Worm (Caenorhabditis elegans) whole organism, L4 larva: Measurements from ENCODE around the gene VZK822L.2.

Experiments used
- T20F7.1 ChIP-seq: fragments of 200-800 bp; sonication (Bioruptor generic); optimal IDR thresholded peaks from 2 replicates; lab custom pipeline; 2018; ENCODE audit warnings: mild to moderate bottlenecking, missing genetic modification characterization, missing compliant biosample characterization
- Y105C5A.15 ChIP-seq: fragments of 200-800 bp; sonication (Bioruptor generic); IDR thresholded peaks from 2 replicates; pipeline ENCODE4 v1.3.6; 2022; ENCODE audit warnings: missing genetic modification characterization, missing compliant biosample characterization
- Y75B8A.6 ChIP-seq: fragments of 200-800 bp; sonication (Bioruptor generic); IDR thresholded peaks from 2 replicates; pipeline ENCODE4 v1.3.6; 2022; ENCODE audit warnings: missing genetic modification reagents, missing genetic modification characterization, missing compliant biosample characterization
- ZK546.5 ChIP-seq, 2 experiments: sonication (generic microtip); optimal IDR thresholded peaks; 2 replicates each; lab custom pipeline; 2017; ENCODE audit warnings: missing biosample characterization in 2 of 2, missing genetic modification characterization in 2 of 2
- aha-1 ChIP-seq: fragments of 150-350 bp; peaks from one replicate; lab custom pipeline; 2014; ENCODE audit warnings: missing biosample characterization, missing genetic modification characterization
- attf-4 ChIP-seq: sonication (generic microtip); optimal IDR thresholded peaks from 3 replicates; lab custom pipeline; 2017; ENCODE audit warnings: missing biosample characterization, missing genetic modification characterization
- ceh-20 ChIP-seq: fragments of 200-800 bp; sonication (Bioruptor generic); IDR thresholded peaks from 2 replicates; pipeline ENCODE4 v1.3.6; 2022; ENCODE audit warnings: missing genetic modification reagents, missing genetic modification characterization, missing compliant biosample characterization
- ceh-28 ChIP-seq: fragments of 150-350 bp; optimal IDR thresholded peaks from 2 replicates; lab custom pipeline; 2014; ENCODE audit warnings: missing biosample characterization, missing genetic modification reagents, missing genetic modification characterization
- daf-16 ChIP-seq, 3 experiments: sonication (generic microtip); optimal IDR thresholded peaks; 2 replicates each; lab custom pipeline; 2016 to 2017; ENCODE audit warnings: missing genetic modification characterization in 3 of 3, missing genetic modification reagents in 3 of 3, mild to moderate bottlenecking in 2 of 3, missing compliant biosample characterization in 2 of 3, missing biosample characterization in 1 of 3, moderate library complexity in 1 of 3
- daf-19 ChIP-seq: fragments of 200-800 bp; sonication (Bioruptor generic); conservative IDR thresholded peaks from 2 replicates; pipeline ENCODE4 v1.3.6; 2022; ENCODE audit warnings: missing genetic modification characterization, missing compliant biosample characterization
- daf-8 ChIP-seq: fragments of 200-800 bp; sonication (Bioruptor generic); IDR thresholded peaks from 2 replicates; pipeline ENCODE4 v1.3.6; 2022; ENCODE audit warnings: missing genetic modification characterization, missing compliant biosample characterization
- dmd-6 ChIP-seq: fragments of 200-800 bp; sonication (Bioruptor generic); IDR thresholded peaks from 2 replicates; pipeline ENCODE4 v1.3.6; 2022; ENCODE audit warnings: missing genetic modification reagents, missing genetic modification characterization, missing compliant biosample characterization
- dpl-1 ChIP-seq: fragments of 150-350 bp; optimal IDR thresholded peaks from 2 replicates; lab custom pipeline; 2014; ENCODE audit warnings: missing biosample characterization, missing genetic modification reagents, missing genetic modification characterization
- duxl-1 ChIP-seq: sonication (generic microtip); optimal IDR thresholded peaks from 2 replicates; lab custom pipeline; 2016; ENCODE audit warnings: mild to moderate bottlenecking, missing genetic modification characterization, moderate library complexity, missing compliant biosample characterization; ENCODE audit not compliant: poor library complexity
- dve-1 ChIP-seq: sonication (generic microtip); optimal IDR thresholded peaks from 2 replicates; lab custom pipeline; 2017; ENCODE audit warnings: antibody characterized with exemption, mild to moderate bottlenecking, missing genetic modification characterization, missing compliant biosample characterization; ENCODE audit not compliant: insufficient read depth
- hlh-11 ChIP-seq: fragments of 200-800 bp; sonication (Bioruptor generic); optimal IDR thresholded peaks from 2 replicates; lab custom pipeline; 2018; ENCODE audit warnings: mild to moderate bottlenecking, missing genetic modification characterization, missing compliant biosample characterization
- hlh-30 ChIP-seq: sonication (generic microtip); optimal IDR thresholded peaks from 2 replicates; lab custom pipeline; 2017; ENCODE audit warnings: antibody characterized with exemption, mild to moderate bottlenecking, missing genetic modification characterization, missing compliant biosample characterization; ENCODE audit not compliant: insufficient read depth
- hmg-1.1 ChIP-seq: fragments of 200-800 bp; sonication (Bioruptor generic); IDR thresholded peaks from 2 replicates; pipeline ENCODE4 v1.3.6; 2022; ENCODE audit warnings: missing genetic modification reagents, missing genetic modification characterization, missing compliant biosample characterization
- lin-1 ChIP-seq: fragments of 200-800 bp; sonication (Bioruptor generic); IDR thresholded peaks from 2 replicates; pipeline ENCODE4 v1.3.6; 2022; ENCODE audit warnings: missing genetic modification reagents, missing genetic modification characterization, missing compliant biosample characterization
- lin-13 ChIP-seq: fragments of 150-350 bp; optimal IDR thresholded peaks from 2 replicates; lab custom pipeline; 2014; ENCODE audit warnings: missing biosample characterization, missing genetic modification reagents, missing genetic modification characterization
- lin-29 ChIP-seq: fragments of 200-800 bp; sonication (Bioruptor generic); IDR thresholded peaks from 2 replicates; pipeline ENCODE4 v1.3.6; 2022; ENCODE audit warnings: missing genetic modification reagents, missing genetic modification characterization, missing compliant biosample characterization
- lin-38 ChIP-seq: fragments of 200-800 bp; sonication (Bioruptor generic); IDR thresholded peaks from 2 replicates; pipeline ENCODE4 v1.3.6; 2022; ENCODE audit warnings: missing genetic modification reagents, missing genetic modification characterization, missing compliant biosample characterization
- lin-39 ChIP-seq: fragments of 150-350 bp; optimal IDR thresholded peaks from 2 replicates; lab custom pipeline; 2014; ENCODE audit warnings: missing biosample characterization, missing genetic modification reagents, missing genetic modification characterization
- lir-3 ChIP-seq: sonication (generic microtip); optimal IDR thresholded peaks from 2 replicates; lab custom pipeline; 2016; ENCODE audit warnings: mild to moderate bottlenecking, missing genetic modification characterization, missing compliant biosample characterization
- lsy-2 ChIP-seq, 2 experiments: fragments of 150-350 bp in 1 of 2; sonication (generic microtip) in 1 of 2; optimal IDR thresholded peaks; 2 replicates each; lab custom pipeline; 2014 to 2017; ENCODE audit warnings: missing biosample characterization in 2 of 2, missing genetic modification characterization in 2 of 2
- mdl-1 ChIP-seq, 2 experiments: fragments of 150-350 bp in 1 of 2; sonication (generic microtip) in 1 of 2; optimal IDR thresholded peaks; 2 replicates each; lab custom pipeline; 2014 to 2017; ENCODE audit warnings: missing biosample characterization in 2 of 2, missing genetic modification characterization in 2 of 2
- mdt-29 ChIP-seq: fragments of 200-800 bp; sonication (Bioruptor generic); IDR thresholded peaks from 2 replicates; pipeline ENCODE4 v1.3.6; 2022; ENCODE audit warnings: missing genetic modification reagents, missing genetic modification characterization, missing compliant biosample characterization
- mep-1 ChIP-seq: fragments of 150-350 bp; sonication (generic microtip); optimal IDR thresholded peaks from 3 replicates; lab custom pipeline; 2014; ENCODE audit warnings: missing biosample characterization, missing genetic modification characterization
- mes-2 ChIP-seq: sonication (generic microtip); optimal IDR thresholded peaks from 2 replicates; lab custom pipeline; 2016; ENCODE audit warnings: missing genotype, mild to moderate bottlenecking, missing genetic modification characterization, missing compliant biosample characterization; ENCODE audit not compliant: poor library complexity, severe bottlenecking
- nhr-102 ChIP-seq: sonication (generic microtip); optimal IDR thresholded peaks from 2 replicates; lab custom pipeline; 2016; ENCODE audit warnings: mild to moderate bottlenecking, missing genetic modification characterization, moderate library complexity, missing compliant biosample characterization
- nhr-111 ChIP-seq: fragments of 200-800 bp; sonication (Bioruptor generic); optimal IDR thresholded peaks from 2 replicates; lab custom pipeline; 2018; ENCODE audit warnings: mild to moderate bottlenecking, missing genetic modification characterization, missing compliant biosample characterization
- nhr-28 ChIP-seq: fragments of 150-350 bp; optimal IDR thresholded peaks from 2 replicates; lab custom pipeline; 2014; ENCODE audit warnings: missing biosample characterization, missing genetic modification characterization
- nhr-41 ChIP-seq: fragments of 200-800 bp; sonication (Bioruptor generic); IDR thresholded peaks from 2 replicates; pipeline ENCODE4 v1.3.6; 2022; ENCODE audit warnings: missing genetic modification reagents, missing genetic modification characterization, missing compliant biosample characterization
- nhr-6 ChIP-seq: fragments of 150-350 bp; optimal IDR thresholded peaks from 2 replicates; lab custom pipeline; 2014; ENCODE audit warnings: missing biosample characterization, missing genetic modification characterization
- nhr-76 ChIP-seq: fragments of 150-350 bp; optimal IDR thresholded peaks from 2 replicates; lab custom pipeline; 2014; ENCODE audit warnings: missing biosample characterization, missing genetic modification characterization
- nhr-77 ChIP-seq: fragments of 150-350 bp; optimal IDR thresholded peaks from 2 replicates; lab custom pipeline; 2014; ENCODE audit warnings: missing biosample characterization, missing genetic modification characterization
- php-3 ChIP-seq: fragments of 200-800 bp; sonication (Bioruptor generic); IDR thresholded peaks from 2 replicates; pipeline ENCODE4 v1.3.6; 2022; ENCODE audit warnings: missing genetic modification reagents, missing genetic modification characterization, missing compliant biosample characterization
- pqm-1 ChIP-seq: sonication (generic microtip); optimal IDR thresholded peaks from 2 replicates; lab custom pipeline; 2017; ENCODE audit warnings: missing biosample characterization, missing genetic modification characterization
- sdz-12 ChIP-seq: fragments of 200-800 bp; sonication (Bioruptor generic); optimal IDR thresholded peaks from 2 replicates; lab custom pipeline; 2018; ENCODE audit warnings: mild to moderate bottlenecking, missing genetic modification characterization, missing compliant biosample characterization
- snpc-1.2 ChIP-seq: fragments of 200-800 bp; sonication (Bioruptor generic); IDR thresholded peaks from 2 replicates; pipeline ENCODE4 v1.3.6; 2022; ENCODE audit warnings: missing genetic modification reagents, missing genetic modification characterization, missing compliant biosample characterization
- spr-1 ChIP-seq: sonication (generic microtip); optimal IDR thresholded peaks from 2 replicates; lab custom pipeline; 2016; ENCODE audit warnings: mild to moderate bottlenecking, missing genetic modification characterization, missing compliant biosample characterization
- spr-3 ChIP-seq: fragments of 200-800 bp; sonication (Bioruptor generic); optimal IDR thresholded peaks from 2 replicates; lab custom pipeline; 2018; ENCODE audit warnings: mild to moderate bottlenecking, missing genetic modification characterization, missing compliant biosample characterization
- vab-7 ChIP-seq: fragments of 200-800 bp; sonication (Bioruptor generic); IDR thresholded peaks from 2 replicates; pipeline ENCODE4 v1.3.6; 2022; ENCODE audit warnings: missing genetic modification reagents, missing genetic modification characterization, missing compliant biosample characterization
- zfp-2 ChIP-seq: sonication (generic microtip); optimal IDR thresholded peaks from 2 replicates; lab custom pipeline; 2016; ENCODE audit warnings: mild to moderate bottlenecking, missing genetic modification characterization, missing compliant biosample characterization
- zip-11 ChIP-seq: fragments of 200-800 bp; sonication (Bioruptor generic); IDR thresholded peaks from 2 replicates; pipeline ENCODE4 v1.3.6; 2022; ENCODE audit warnings: missing genetic modification characterization, missing compliant biosample characterization
- zip-2 ChIP-seq: fragments of 150-350 bp; optimal IDR thresholded peaks from 2 replicates; lab custom pipeline; 2014; ENCODE audit warnings: missing biosample characterization, missing genetic modification characterization

Gene VZK822L.2

DNA sequence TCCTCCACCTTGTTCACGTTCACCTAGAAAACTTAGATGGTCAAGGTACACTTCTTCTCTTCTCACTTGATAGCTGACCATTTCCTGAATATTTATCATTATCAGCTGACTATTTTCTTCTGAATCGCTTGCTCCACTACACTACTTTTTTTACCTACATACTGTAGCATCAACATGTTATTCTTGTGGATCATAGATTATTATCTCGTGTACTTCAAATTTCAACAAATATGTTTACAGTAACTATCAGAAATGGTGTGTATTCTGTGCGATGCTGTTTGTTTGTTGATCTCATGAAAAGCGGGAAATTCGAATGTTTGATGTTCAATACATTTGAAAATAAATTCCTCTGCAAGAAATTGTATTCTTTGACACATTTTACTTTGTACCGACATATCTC is 5.1 kb downstream of the VZK822L.2 start, which contains the start of gene ZK822.10:
Gene ZK822.10 (plus strand): TSS at position 231 of the 400 bp plus-strand sequence.
- TF ChIP-seq mep-1 (tag; lab: Kevin White, UChicago) (peak; percentile 19), ceh-20 (GFP tag; lab: Robert Waterston, UW) (no peak), Y105C5A.15 (GFP tag; lab: Robert Waterston, UW) (no peak), aha-1 (tag; lab: Kevin White, UChicago) (peak; percentile 65), nhr-41 (GFP tag; lab: Robert Waterston, UW) (no peak), nhr-111 (GFP tag; lab: Kevin White, UChicago) (no peak), lin-29 (GFP tag; lab: Robert Waterston, UW) (no peak), spr-3 (GFP tag; lab: Kevin White, UChicago) (no peak), sdz-12 (GFP tag; lab: Kevin White, UChicago) (no peak), nhr-77 (tag; lab: Kevin White, UChicago) (peak; percentile 51), dmd-6 (GFP tag; lab: Robert Waterston, UW) (peak; percentile 72), zfp-2 (tag; lab: Kevin White, UChicago) (no peak), lin-39 (tag; lab: Kevin White, UChicago) (no peak), snpc-1.2 (GFP tag; lab: Robert Waterston, UW) (no peak), ZK546.5 (tag; optimal IDR thresholded peaks at IDR 0.05; lab: Kevin White, UChicago) (no peak), dpl-1 (GFP tag; lab: Kevin White, UChicago) (peak; percentile 7), lin-38 (GFP tag; lab: Robert Waterston, UW) (no peak), mes-2 (tag; lab: Kevin White, UChicago) (no peak), attf-4 (tag; lab: Kevin White, UChicago) (no peak), mdt-29 (peak; percentile 65), nhr-28 (tag; lab: Kevin White, UChicago) (peak; percentile 86), hlh-11 (tag; lab: Kevin White, UChicago) (peak; percentile 71), daf-16 (GFP tag; optimal IDR thresholded peaks at IDR 0.05; lab: Kevin White, UChicago) (no peak), daf-16 (tag; optimal IDR thresholded peaks at IDR 0.05; lab: Kevin White, UChicago) (peak; percentile 100), hlh-30 (tag; lab: Kevin White, UChicago) (peak; percentile 44), daf-8 (GFP tag; lab: Robert Waterston, UW) (no peak), duxl-1 (tag; lab: Kevin White, UChicago) (no peak), mdl-1 (tag; optimal IDR thresholded peaks at IDR 0.05; lab: Kevin White, UChicago) (peak in 1 of 2 experiments; percentile 1), nhr-76 (tag; lab: Kevin White, UChicago) (no peak), ceh-28 (no peak), dve-1 (tag; lab: Kevin White, UChicago) (peak; percentile 77), zip-11 (GFP tag; lab: Robert Waterston, UW) (no peak), pqm-1 (tag; lab: Kevin White, UChicago) (no peak), daf-19 (GFP tag; lab: Robert Waterston, UW) (no peak), lin-13 (GFP tag; lab: Kevin White, UChicago) (no peak), Y75B8A.6 (GFP tag; lab: Robert Waterston, UW) (no peak), nhr-102 (tag; lab: Kevin White, UChicago) (peak; percentile 39), lsy-2 (tag; optimal IDR thresholded peaks at IDR 0.05; lab: Kevin White, UChicago) (peak in 1 of 2 experiments; percentile 2), spr-1 (no peak), hmg-1.1 (GFP tag; lab: Robert Waterston, UW) (no peak), lir-3 (no peak)

DNA sequence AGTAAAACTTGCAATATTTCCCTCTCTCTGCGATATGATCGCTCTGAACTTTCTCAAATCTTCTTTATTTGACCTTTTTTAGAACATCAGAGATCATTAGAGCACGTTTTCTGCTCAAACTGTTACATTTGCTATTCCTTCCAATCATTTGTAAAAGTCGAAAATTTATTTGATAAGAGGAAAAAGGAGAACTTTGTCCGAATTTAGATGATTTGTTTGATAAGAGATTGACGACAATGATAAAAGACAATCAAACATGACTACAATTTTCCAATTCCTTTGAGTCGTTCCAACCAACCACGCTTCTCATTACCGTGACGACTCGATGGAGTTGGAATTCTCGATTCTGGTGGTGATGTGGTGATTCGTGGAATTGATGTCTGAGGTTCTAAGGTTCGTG is 6.1 kb downstream of the VZK822L.2 start:
- TF ChIP-seq zip-2 (tag; lab: Kevin White, UChicago), result no peak
- peak; percentile 38 for TF ChIP-seq hlh-11 (tag; lab: Kevin White, UChicago)
- no peak for TF ChIP-seq daf-16 (GFP tag; optimal IDR thresholded peaks at IDR 0.05; lab: Kevin White, UChicago)
- peak; percentile 56 for TF ChIP-seq daf-16 (tag; optimal IDR thresholded peaks at IDR 0.05; lab: Kevin White, UChicago)
- TF ChIP-seq lin-1 (GFP tag; lab: Robert Waterston, UW), result no peak
- peak; percentile 67 for TF ChIP-seq dmd-6 (GFP tag; lab: Robert Waterston, UW)
- no peak for TF ChIP-seq nhr-6 (tag; lab: Kevin White, UChicago)
- TF ChIP-seq nhr-28 (tag; lab: Kevin White, UChicago), result peak; percentile 54
- TF ChIP-seq aha-1 (tag; lab: Kevin White, UChicago), result peak; percentile 1
- peak; percentile 71 for TF ChIP-seq pqm-1 (tag; lab: Kevin White, UChicago)
- TF ChIP-seq php-3 (GFP tag; lab: Robert Waterston, UW), result peak; percentile 54; the same call in 1 of the 2 replicates
- TF ChIP-seq vab-7 (GFP tag; lab: Robert Waterston, UW), result no peak
- TF ChIP-seq T20F7.1, result peak; percentile 12
- TF ChIP-seq dve-1 (tag; lab: Kevin White, UChicago), result peak; percentile 72
- peak; percentile 22 for TF ChIP-seq mep-1 (tag; lab: Kevin White, UChicago)
- TF ChIP-seq hlh-30 (tag; lab: Kevin White, UChicago), result no peak
- TF ChIP-seq, all 104 proteins: peak for 10
